Fruit fly (Drosophila melanogaster) S2 (cell line): ENCODE results near the gene Gagr.

ENCODE experiments used
- CG8478 ChIP-seq: fragments of >200 bp; optimal IDR thresholded peaks from 2 replicates; lab custom pipeline; 2018
- CTCF ChIP-seq, 2 experiments: fragments of >200 bp; optimal IDR thresholded peaks; 2 replicates each; lab custom pipeline; 2018

dm6 chr3L:16429451-16429850 lies 35.1 kb downstream of the Gagr start:
- no peak for TF ChIP-seq CTCF (optimal IDR thresholded peaks at IDR 0.05; lab: Kevin White, UChicago)
- TF ChIP-seq CG8478 (lab: Kevin White, UChicago) = no peak
